Fruit fly (Drosophila melanogaster) S2 (cell line): ENCODE results near the gene CG45012.

Experiments
- CG8478 ChIP-seq: fragments of >200 bp; optimal IDR thresholded peaks from 2 replicates; lab custom pipeline; 2018
- CTCF ChIP-seq, 2 experiments: fragments of >200 bp; optimal IDR thresholded peaks; 2 replicates each; lab custom pipeline; 2018

Gene CG45012

DNA sequence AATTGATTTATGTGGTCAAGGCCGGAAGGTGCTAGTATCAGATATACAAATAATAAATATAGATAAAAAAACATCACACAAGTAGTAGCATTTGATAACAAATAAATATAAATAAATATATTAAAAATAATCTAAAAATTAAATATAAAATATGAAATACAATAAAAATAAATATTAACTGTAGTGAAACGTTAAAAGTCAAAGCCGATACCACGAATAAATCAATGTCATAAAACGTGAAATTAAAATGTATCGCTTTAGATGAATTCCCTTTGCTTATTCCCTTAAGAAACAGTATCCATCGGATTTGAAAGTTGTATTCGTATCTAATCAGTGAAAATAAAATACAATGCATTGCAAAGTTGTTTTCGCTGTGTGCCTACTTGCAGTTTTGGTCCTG is at the start of gene CG45012:
Gene CG45012, plus strand, starts transcription at position 301 of the 400 bp plus-strand sequence.
- no peak for TF ChIP-seq CTCF (optimal IDR thresholded peaks at IDR 0.05; lab: Kevin White, UChicago)
- no peak for TF ChIP-seq CG8478 (lab: Kevin White, UChicago)

DNA sequence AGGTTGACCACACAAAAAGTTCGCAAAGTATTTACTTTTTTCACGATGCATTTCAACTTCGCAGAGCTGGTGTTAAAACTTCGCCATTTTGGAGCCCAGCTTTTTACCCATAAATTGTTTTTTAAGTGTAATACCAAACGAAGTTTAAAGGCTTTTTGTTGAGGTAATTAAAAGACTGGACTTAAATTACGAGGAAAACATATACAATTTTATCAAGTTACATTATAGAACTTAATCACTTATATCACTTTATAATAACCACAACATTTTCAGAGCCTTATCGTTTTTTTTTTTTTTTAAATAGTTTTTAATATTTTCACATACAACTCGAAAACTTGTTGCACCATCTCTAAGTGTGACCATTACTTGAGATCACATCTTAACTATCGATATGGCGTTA is 46.4 kb upstream of the CG45012 start, which contains the start of gene CG14931:
Gene CG14931, plus strand, starts transcription at position 301 of the 400 bp plus-strand sequence.
- TF ChIP-seq CG8478 (lab: Kevin White, UChicago) (no peak), CTCF (optimal IDR thresholded peaks at IDR 0.05; lab: Kevin White, UChicago) (no peak)

DNA sequence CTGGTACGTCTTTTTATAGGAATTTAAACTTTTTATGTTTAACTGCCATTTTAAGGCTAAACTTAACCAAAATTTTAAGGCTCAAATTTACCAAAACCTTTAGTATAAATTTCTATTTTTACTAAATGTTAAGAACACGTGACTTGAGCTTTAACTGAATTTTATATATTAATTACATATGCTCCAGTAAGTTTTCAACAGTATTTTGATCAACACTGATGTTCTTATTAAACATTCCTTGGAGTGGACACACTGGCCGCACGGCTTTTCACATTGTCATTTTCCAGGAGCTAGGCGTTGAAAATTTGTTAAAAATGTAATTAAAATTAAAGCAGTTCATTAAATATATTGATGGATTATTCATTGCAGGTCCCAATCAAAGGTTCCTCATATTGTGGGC is 44.7 kb upstream of the CG45012 start, which contains the start of gene CG14932:
Gene CG14932, plus strand, starts transcription at position 230 of the 400 bp plus-strand sequence.
- TF ChIP-seq CTCF (optimal IDR thresholded peaks at IDR 0.05; lab: Kevin White, UChicago) (no peak), CG8478 (lab: Kevin White, UChicago) (no peak)

DNA sequence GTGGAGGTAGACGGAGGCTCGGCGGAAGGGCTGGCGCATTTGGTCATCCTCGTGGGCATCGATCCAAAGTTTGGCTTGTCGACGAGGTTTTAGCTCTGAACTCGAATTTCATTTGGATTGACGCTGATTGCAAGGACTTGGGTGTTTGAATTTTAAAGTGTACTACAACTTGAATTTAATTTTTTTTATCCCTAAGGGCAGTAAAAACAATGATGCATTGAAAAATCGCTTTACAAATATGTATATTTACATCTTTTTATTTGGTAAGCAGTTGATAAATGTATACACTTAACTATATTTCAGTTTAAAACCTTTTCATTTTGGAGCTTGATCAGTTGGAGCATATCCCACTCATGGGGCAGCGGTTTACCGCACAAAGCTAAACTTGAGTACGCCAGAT is 42.1 kb upstream of the CG45012 start, which contains the start of gene Tsp33B:
Gene Tsp33B, minus strand, starts transcription at position 101 of the 400 bp plus-strand sequence.
- TF ChIP-seq CTCF (optimal IDR thresholded peaks at IDR 0.05; lab: Kevin White, UChicago): no peak
- TF ChIP-seq CG8478 (lab: Kevin White, UChicago): no peak

dm6 chr2L:11793986-11794385 is 40.4 kb upstream of the CG45012 start, which contains the start of gene CG14937:
Gene CG14937, minus strand, starts transcription at chr2L:11794086.
- TF ChIP-seq CTCF (optimal IDR thresholded peaks at IDR 0.05; lab: Kevin White, UChicago) (no peak), CG8478 (lab: Kevin White, UChicago) (no peak)

- TF ChIP-seq CTCF (optimal IDR thresholded peaks at IDR 0.05; lab: Kevin White, UChicago) (no peak), CG8478 (lab: Kevin White, UChicago) (no peak)
Measured at dm6 chr2L:11797127-11797526, 37.3 kb upstream of the CG45012 start.

dm6 chr2L:11804228-11805044 is 30.0 kb upstream of the CG45012 start:
- no peak for TF ChIP-seq CG8478 (lab: Kevin White, UChicago)
- no peak for TF ChIP-seq CTCF (optimal IDR thresholded peaks at IDR 0.05; lab: Kevin White, UChicago)

DNA sequence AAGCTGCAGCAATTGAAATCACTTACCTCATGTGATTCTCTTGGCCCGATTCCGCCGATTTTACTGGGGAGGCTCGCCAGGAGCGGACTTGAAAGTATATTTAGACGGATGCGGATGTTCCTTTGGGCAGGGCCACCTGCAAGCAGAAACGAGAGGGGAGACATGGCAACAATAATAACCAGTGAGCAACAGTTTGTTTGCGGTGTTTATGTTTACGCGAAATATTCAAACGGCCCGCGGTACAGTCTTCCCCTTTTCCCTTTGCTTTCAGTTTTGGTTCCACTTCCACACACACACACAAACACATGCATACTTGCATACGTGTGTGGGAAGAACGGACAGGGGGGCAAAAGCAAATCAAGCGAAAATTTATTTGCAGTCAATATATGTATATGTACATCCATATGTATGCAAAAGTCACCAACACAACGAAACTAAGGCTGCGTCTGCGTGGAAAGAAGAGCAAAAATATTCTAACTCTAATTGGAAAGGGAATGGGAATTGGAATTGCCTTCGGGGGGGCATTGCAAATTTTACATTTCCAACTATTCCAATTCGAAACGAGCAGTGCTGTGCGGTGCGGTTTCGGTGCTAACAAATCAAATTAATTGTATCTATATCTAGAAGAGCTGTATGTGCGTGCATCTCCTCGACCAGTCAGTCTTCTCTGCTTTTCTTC is 28.2 kb upstream of the CG45012 start:
- no peak for TF ChIP-seq CTCF (optimal IDR thresholded peaks at IDR 0.05; lab: Kevin White, UChicago)
- TF ChIP-seq CG8478 (lab: Kevin White, UChicago): no peak

DNA sequence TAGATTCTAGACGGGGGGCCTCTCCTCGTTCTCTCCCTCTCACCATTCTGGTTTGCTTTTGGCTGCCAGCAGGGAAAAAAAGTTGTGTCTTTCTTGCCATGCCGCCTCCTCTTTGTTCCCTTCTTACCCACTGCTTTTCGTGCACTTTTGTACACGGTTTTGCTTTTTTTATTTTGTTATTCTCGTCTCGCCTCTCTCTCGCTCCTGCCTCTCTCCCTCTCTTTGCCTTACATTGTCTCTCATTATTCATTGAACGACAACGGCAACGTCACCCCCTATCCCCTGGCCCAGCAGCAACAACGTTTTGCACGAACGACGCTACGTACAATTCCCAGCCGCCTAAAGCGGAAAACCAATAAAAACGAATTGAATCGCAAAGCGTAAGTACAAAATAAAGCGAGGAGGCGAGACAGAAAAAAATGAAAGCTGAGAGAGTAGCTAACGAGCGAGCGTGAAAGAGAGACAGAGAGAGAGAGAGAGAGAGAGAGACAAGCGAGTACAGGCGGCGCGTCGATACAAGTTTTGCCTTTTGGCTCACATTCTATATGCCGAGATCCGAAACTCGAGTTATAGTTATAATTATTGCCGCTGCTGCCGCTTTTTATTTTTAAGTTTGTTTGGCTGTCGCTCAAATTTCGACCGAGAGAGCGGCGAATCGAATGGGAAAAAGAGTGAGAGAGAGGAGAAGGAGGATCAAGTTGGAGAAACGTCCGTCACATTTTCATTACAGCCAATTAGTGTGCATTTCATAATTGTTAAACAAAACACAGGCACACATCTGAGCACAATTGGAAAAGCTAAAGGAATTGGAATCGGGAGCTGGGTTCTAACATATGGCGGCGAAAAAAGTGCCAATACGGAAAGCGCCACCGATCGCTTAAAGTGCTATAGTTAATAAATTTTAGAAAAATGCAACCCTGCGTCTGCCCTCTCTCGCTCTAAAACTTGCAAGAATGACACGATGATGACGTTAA is 27.4 kb upstream of the CG45012 start:
- TF ChIP-seq CG8478 (lab: Kevin White, UChicago) (no peak), CTCF (optimal IDR thresholded peaks at IDR 0.05; lab: Kevin White, UChicago) (no peak)

- TF ChIP-seq CTCF (optimal IDR thresholded peaks at IDR 0.05; lab: Kevin White, UChicago): no peak
- no peak for TF ChIP-seq CG8478 (lab: Kevin White, UChicago)
Measured at dm6 chr2L:11807697-11808226, 26.6 kb upstream of the CG45012 start.

DNA sequence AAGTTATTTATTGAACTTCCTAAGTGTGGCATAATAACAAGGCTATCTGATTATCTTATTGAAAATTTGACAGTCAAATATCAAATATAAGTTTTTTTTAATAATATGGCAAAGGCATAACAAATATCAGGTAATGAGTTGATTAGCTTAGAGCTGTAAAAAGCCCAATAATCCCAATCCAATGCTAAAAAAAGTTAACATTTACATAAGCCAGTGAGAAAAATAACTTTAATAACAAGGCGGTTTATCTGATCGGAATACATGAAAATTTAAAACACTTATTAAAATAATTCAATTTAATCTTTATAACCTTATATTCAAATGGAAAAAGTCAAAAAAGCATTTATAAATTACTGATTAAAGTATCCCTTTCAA is 26.1 kb upstream of the CG45012 start:
- no peak for TF ChIP-seq CG8478 (lab: Kevin White, UChicago)
- no peak for TF ChIP-seq CTCF (optimal IDR thresholded peaks at IDR 0.05; lab: Kevin White, UChicago)

DNA sequence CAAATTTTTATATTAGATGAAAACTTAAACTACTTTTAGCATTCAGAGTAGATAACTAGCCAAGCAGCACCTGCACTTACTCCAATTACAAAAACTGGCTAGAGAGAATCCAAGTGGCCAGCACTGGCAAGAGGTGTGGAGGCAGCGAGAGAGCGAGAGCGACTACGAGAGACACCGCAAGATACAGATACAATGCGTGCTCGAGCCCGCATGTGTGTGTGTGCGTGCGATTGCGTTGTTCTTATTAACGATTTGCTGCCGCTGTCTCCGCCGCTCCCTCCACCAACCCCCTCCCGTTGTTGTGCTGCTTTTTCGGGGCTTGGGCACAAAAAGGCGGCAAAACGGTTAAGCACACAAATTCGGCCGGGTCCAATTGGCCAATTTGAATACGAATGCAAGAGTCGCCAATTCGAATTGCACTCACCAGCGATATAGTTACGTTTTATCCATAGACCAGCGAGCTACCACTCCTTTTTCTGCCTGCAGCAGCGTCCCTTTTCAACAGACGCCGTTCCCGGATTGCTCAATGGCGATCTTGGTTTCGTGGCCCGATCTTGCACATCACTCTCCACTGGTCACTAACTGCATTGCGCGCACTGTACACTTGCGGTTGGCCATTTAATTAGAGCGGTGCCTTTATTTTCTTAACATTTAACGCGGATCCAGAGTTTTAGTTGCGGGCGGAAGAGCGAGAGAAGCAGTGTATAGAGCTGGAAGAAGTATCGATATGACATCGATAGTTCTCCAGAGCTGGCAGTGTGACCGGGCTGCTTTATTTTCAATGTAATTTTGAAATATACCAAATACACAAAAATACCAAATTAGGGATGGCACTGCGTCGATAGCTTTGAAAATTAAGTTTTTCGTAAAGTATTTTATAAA is 25.5 kb upstream of the CG45012 start, which contains the start of gene crol:
Gene crol, minus strand, starts transcription at position 737 of the 882 bp plus-strand sequence.
- no peak for TF ChIP-seq CG8478 (lab: Kevin White, UChicago)
- TF ChIP-seq CTCF (optimal IDR thresholded peaks at IDR 0.05; lab: Kevin White, UChicago): peak in 1 of 2 experiments; percentile 16

dm6 chr2L:11809823-11810222 is 24.6 kb upstream of the CG45012 start:
- no peak for TF ChIP-seq CG8478 (lab: Kevin White, UChicago)
- TF ChIP-seq CTCF (optimal IDR thresholded peaks at IDR 0.05; lab: Kevin White, UChicago): no peak
